Fruit fly (Drosophila melanogaster): ENCODE data around the gene lmgA.

The lmgA gene

dm6 chr2L:8528318-8528717, at the start of gene lmgA, which contains the start of gene lmgB:
Gene lmgA, minus strand, starts transcription at chr2L:8528618.
Gene lmgB, minus strand, starts transcription at chr2L:8528618.
- TF ChIP-seq CG17801 (GFP tag; optimal IDR thresholded peaks at IDR 0.05; ENCODE audit: partially characterized antibody): peak; percentile 55

dm6 chr2L:8576496-8577000, 48.1 kb upstream of the lmgA start:
- TF ChIP-seq CG17801 (GFP tag; optimal IDR thresholded peaks at IDR 0.05; ENCODE audit: partially characterized antibody): no peak

- peak; percentile 66 for TF ChIP-seq CG17801 (GFP tag; optimal IDR thresholded peaks at IDR 0.05; ENCODE audit: partially characterized antibody)
Observed at dm6 chr2L:8574947-8575346, 46.5 kb upstream of the lmgA start.

- TF ChIP-seq CG17801 (GFP tag; optimal IDR thresholded peaks at IDR 0.05; ENCODE audit: partially characterized antibody): no peak
Observed at dm6 chr2L:8574258-8574657, 45.8 kb upstream of the lmgA start.

- TF ChIP-seq CG17801 (GFP tag; optimal IDR thresholded peaks at IDR 0.05; ENCODE audit: partially characterized antibody): no peak
Observed at dm6 chr2L:8572900-8573299, 44.5 kb upstream of the lmgA start.

dm6 chr2L:8570408-8571072, 42.1 kb upstream of the lmgA start:
- peak; percentile 2 for TF ChIP-seq CG17801 (GFP tag; optimal IDR thresholded peaks at IDR 0.05; ENCODE audit: partially characterized antibody)

dm6 chr2L:8556207-8556606, 27.8 kb upstream of the lmgA start:
- no peak for TF ChIP-seq CG17801 (GFP tag; optimal IDR thresholded peaks at IDR 0.05; ENCODE audit: partially characterized antibody)

dm6 chr2L:8553789-8554626, 25.6 kb upstream of the lmgA start:
- no peak for TF ChIP-seq CG17801 (GFP tag; optimal IDR thresholded peaks at IDR 0.05; ENCODE audit: partially characterized antibody)

dm6 chr2L:8552472-8552871, 24.1 kb upstream of the lmgA start:
- TF ChIP-seq CG17801 (GFP tag; optimal IDR thresholded peaks at IDR 0.05; ENCODE audit: partially characterized antibody): no peak

DNA sequence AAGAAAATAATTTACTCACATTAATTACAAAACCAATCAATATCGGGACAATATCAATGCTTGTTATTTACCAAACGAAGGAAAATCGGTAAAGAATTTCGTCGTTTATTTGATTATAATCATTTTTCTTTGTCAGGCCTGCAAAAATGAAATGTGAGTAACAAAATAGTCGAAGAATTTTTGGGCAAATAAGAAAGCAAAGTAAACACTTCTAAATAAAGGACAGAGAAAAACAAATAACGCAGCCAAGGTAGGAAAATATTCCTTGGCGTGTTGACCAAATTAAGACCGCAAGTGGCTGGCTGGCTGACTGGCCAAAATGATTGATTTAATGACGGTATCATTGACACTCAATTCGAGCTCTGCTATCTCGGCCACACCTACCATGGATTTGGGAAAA, 19.7 kb upstream of the lmgA start:
- no peak for TF ChIP-seq CG17801 (GFP tag; optimal IDR thresholded peaks at IDR 0.05; ENCODE audit: partially characterized antibody)

DNA sequence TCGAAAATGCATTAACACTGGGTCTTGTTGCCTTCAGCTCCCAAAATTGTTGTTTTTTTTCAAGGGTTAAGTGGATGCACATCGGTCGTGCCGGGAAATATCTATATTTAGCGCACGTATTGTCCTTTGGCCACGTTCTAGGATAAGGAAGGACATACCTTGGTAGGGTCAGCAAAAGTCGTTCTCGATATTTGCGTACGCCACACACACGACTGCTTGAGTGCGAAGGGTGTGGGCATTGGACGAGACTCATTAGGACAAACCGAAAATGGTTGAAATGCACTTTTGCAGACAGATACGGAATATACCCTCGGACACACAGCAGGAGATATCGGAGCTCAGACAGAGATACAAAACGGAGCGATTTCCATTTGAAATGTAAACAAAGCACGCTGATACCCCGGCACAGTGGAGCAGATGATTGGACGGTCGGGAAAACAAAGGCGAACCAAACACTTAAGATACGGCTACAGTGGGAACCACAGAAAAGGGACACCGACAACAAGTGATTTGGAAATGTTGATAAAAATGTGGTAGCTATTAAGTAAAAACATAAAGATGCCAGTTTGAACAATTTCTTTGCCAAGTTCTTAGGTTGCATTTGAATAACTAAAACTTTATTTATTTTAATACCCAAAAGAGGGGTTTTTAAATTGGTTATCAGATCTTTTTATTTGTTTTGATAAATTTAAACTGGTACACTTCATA, 17.1 kb upstream of the lmgA start:
- TF ChIP-seq CG17801 (GFP tag; optimal IDR thresholded peaks at IDR 0.05; ENCODE audit: partially characterized antibody): no peak

DNA sequence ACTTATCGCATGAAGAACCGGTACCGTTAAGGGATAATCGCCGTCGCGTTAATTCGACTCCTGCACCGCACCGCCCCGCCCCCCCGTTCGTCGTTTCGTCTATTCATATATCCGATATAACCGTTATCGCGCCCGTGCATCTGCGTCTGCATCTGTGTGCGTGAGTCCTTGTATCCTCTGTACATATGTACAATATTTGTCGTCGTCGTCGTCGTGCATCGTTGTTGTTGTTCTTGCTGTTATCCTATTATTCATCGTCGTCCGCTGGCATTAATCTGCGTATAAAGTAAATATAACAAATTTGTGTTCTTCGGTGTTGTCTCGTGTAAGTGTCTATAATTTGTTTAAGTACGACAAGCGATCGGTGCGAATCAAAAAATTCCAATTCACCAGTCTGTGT, 16.2 kb upstream of the lmgA start:
- no peak for TF ChIP-seq CG17801 (GFP tag; optimal IDR thresholded peaks at IDR 0.05; ENCODE audit: partially characterized antibody)

DNA sequence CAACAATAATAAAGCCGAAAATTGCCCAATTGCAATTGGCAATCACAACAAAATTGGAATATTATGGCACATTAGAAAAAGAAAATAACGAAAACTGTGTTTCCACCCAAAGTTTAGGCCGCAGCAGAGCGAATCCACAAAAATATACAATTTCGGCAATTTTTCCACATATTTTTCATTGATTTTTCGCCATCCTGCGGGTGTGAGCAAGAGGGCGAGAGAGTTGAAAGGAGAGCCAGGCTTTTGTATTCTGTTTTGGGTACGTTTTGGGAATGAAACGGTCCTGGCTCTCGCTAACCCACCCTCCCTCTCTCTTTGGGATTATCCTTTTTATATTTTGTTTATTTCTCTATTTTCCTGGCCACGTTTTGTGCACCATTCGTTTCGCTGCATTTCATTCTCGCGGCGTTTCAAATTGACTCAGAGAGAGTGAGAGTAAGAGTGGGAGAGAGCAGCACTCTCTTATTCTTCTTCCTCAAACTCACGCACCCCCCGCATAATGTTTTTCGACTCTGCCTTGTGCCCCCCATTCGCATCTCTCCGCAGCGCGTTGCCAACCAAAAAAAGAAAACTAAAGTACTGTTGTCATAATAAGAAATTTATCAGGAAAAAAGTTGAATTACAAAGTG, 15.4 kb upstream of the lmgA start:
- no peak for TF ChIP-seq CG17801 (GFP tag; optimal IDR thresholded peaks at IDR 0.05; ENCODE audit: partially characterized antibody)

- no peak for TF ChIP-seq CG17801 (GFP tag; optimal IDR thresholded peaks at IDR 0.05; ENCODE audit: partially characterized antibody)
Observed at dm6 chr2L:8543102-8543501, 14.7 kb upstream of the lmgA start.

dm6 chr2L:8542639-8543038, 14.2 kb upstream of the lmgA start:
- no peak for TF ChIP-seq CG17801 (GFP tag; optimal IDR thresholded peaks at IDR 0.05; ENCODE audit: partially characterized antibody)

Data from ovary, adult (tissue).